Worm (Caenorhabditis elegans): ENCODE data around the gene C47E12.13.

- TF ChIP-seq zag-1 (tag; optimal IDR thresholded peaks at IDR 0.05) = no peak
- no peak for TF ChIP-seq elt-1 (tag; optimal IDR thresholded peaks at IDR 0.05)
- TF ChIP-seq ama-1 (optimal IDR thresholded peaks at IDR 0.05) = no peak
- no peak for TF ChIP-seq egl-27 (tag; optimal IDR thresholded peaks at IDR 0.05)
- TF ChIP-seq ztf-11 (tag; optimal IDR thresholded peaks at IDR 0.05) = no peak
Measured at ce11 chrIV:10056138-10056537, 49.4 kb upstream of the C47E12.13 start, which contains the start of gene T04B2.7.

All from whole organism, L2 larva.